Worm (Caenorhabditis elegans) whole organism, late embryonic: ENCODE measurements around the gene col-144.
A peak's percentile ranks its signal among the peaks of the same experiment; 100 is the strongest.

Experiments
- T23F11.4 ChIP-seq: fragments of 200-800 bp; sonication (Bioruptor generic); optimal IDR thresholded peaks from 2 replicates; lab custom pipeline; 2018; ENCODE audit warnings: mild to moderate bottlenecking, missing genetic modification characterization, missing compliant biosample characterization
- ceh-14 ChIP-seq: sonication (generic microtip); optimal IDR thresholded peaks from 2 replicates; lab custom pipeline; 2016; ENCODE audit warnings: missing genotype, missing genetic modification characterization, missing compliant biosample characterization
- ceh-18 ChIP-seq: sonication (generic microtip); optimal IDR thresholded peaks from 2 replicates; lab custom pipeline; 2016; ENCODE audit warnings: missing genetic modification characterization, missing compliant biosample characterization
- che-1 ChIP-seq: sonication (generic microtip); optimal IDR thresholded peaks from 2 replicates; lab custom pipeline; 2016; ENCODE audit warnings: mild to moderate bottlenecking, missing genetic modification characterization, missing compliant biosample characterization
- dmd-4 ChIP-seq: sonication (generic microtip); optimal IDR thresholded peaks from 2 replicates; lab custom pipeline; 2016; ENCODE audit warnings: borderline replicate concordance, missing genetic modification characterization, missing compliant biosample characterization
- eyg-1 ChIP-seq: sonication (generic microtip); optimal IDR thresholded peaks from 2 replicates; lab custom pipeline; 2016; ENCODE audit warnings: missing genotype, missing genetic modification characterization, missing compliant biosample characterization
- fkh-6 ChIP-seq: sonication (generic microtip); optimal IDR thresholded peaks from 2 replicates; lab custom pipeline; 2016; ENCODE audit warnings: missing genetic modification characterization, missing compliant biosample characterization
- hlh-6 ChIP-seq: sonication (generic microtip); optimal IDR thresholded peaks from 2 replicates; lab custom pipeline; 2016; ENCODE audit warnings: missing genotype, missing genetic modification characterization, missing compliant biosample characterization
- nhr-11 ChIP-seq: fragments of 150-350 bp; optimal IDR thresholded peaks from 2 replicates; lab custom pipeline; 2014; ENCODE audit warnings: missing biosample characterization, missing genetic modification characterization
- pat-9 ChIP-seq: fragments of 200-800 bp; sonication (Bioruptor generic); optimal IDR thresholded peaks from 2 replicates; lab custom pipeline; 2018; ENCODE audit warnings: mild to moderate bottlenecking, missing genetic modification characterization, moderate library complexity, missing compliant biosample characterization
- rnt-1 ChIP-seq: sonication (generic microtip); optimal IDR thresholded peaks from 2 replicates; lab custom pipeline; 2016; ENCODE audit warnings: missing genetic modification characterization, missing compliant biosample characterization
- unc-3 ChIP-seq, 2 experiments: fragments of 200-800 bp in 1 of 2; sonication (Bioruptor generic) in 1 of 2; sonication (generic microtip) in 1 of 2; conservative IDR thresholded peaks in 1 of 2; optimal IDR thresholded peaks in 1 of 2; 2 replicates each; pipeline versions ENCODE4 v1.3.6 to Lab custom; 2016 to 2022; ENCODE audit warnings: missing compliant biosample characterization in 2 of 2, missing genetic modification characterization in 2 of 2, missing genetic modification reagents in 1 of 2
- unc-55 ChIP-seq: sonication (generic microtip); optimal IDR thresholded peaks from 2 replicates; lab custom pipeline; 2017; ENCODE audit warnings: missing biosample characterization, missing genetic modification reagents, missing genetic modification characterization
- unc-86 ChIP-seq: sonication (generic microtip); optimal IDR thresholded peaks from 2 replicates; lab custom pipeline; 2016; ENCODE audit warnings: missing genetic modification characterization, missing compliant biosample characterization
- zip-5 ChIP-seq: sonication (generic microtip); optimal IDR thresholded peaks from 2 replicates; lab custom pipeline; 2016; ENCODE audit warnings: missing genetic modification characterization, missing compliant biosample characterization
- ztf-16 ChIP-seq: sonication (generic microtip); optimal IDR thresholded peaks from 2 replicates; lab custom pipeline; 2017; ENCODE audit warnings: missing genetic modification characterization, missing compliant biosample characterization

col-144 gene

ce11 chrV:9112467-9112866, 48.0 kb downstream of the col-144 start, which contains the start of gene F21C10.7:
TSS of gene F21C10.7 (plus strand) at chrV:9112767.
- no peak for TF ChIP-seq ceh-14 (tag; lab: Kevin White, UChicago)
- TF ChIP-seq pat-9 (tag; lab: Kevin White, UChicago) = no peak
- no peak for TF ChIP-seq T23F11.4 (GFP tag; lab: Kevin White, UChicago)
- TF ChIP-seq ztf-16 (tag; lab: Kevin White, UChicago) = no peak
- no peak for TF ChIP-seq fkh-6 (tag; lab: Kevin White, UChicago)
- TF ChIP-seq rnt-1 (tag; lab: Kevin White, UChicago) = no peak
- no peak for TF ChIP-seq nhr-11 (tag; lab: Kevin White, UChicago)
- no peak for TF ChIP-seq che-1 (tag; lab: Kevin White, UChicago)
- TF ChIP-seq zip-5 (tag; lab: Kevin White, UChicago) = no peak
- TF ChIP-seq hlh-6 = no peak
- TF ChIP-seq unc-3 (GFP tag; conservative IDR thresholded peaks at IDR 0.05; lab: Robert Waterston, UW) = no peak
- TF ChIP-seq unc-3 (tag; optimal IDR thresholded peaks at IDR 0.05; lab: Kevin White, UChicago) = no peak
- TF ChIP-seq ceh-18 (tag; lab: Kevin White, UChicago) = no peak
- TF ChIP-seq unc-55 (GFP tag; lab: Kevin White, UChicago) = no peak
- no peak for TF ChIP-seq unc-86
- TF ChIP-seq dmd-4 (tag; lab: Kevin White, UChicago) = no peak
- TF ChIP-seq eyg-1 = no peak

- peak; percentile 47 for TF ChIP-seq ceh-18 (tag; lab: Kevin White, UChicago)
- TF ChIP-seq eyg-1 = no peak
Measured at ce11 chrV:9111957-9112356, 48.5 kb downstream of the col-144 start.
